Worm (Caenorhabditis elegans) whole organism, mixed stage, embryonic: ENCODE results near the gene pos-1.

Experiments used
- M03D4.4 ChIP-seq: sonication (generic microtip); optimal IDR thresholded peaks from 2 replicates; lab custom pipeline; 2017; ENCODE audit warnings: mild to moderate bottlenecking, missing genetic modification characterization, missing compliant biosample characterization
- blmp-1 ChIP-seq: fragments of 150-350 bp; optimal IDR thresholded peaks from 2 replicates; lab custom pipeline; 2014; ENCODE audit warnings: missing biosample characterization, missing genetic modification characterization
- ceh-39 ChIP-seq: fragments of 150-350 bp; optimal IDR thresholded peaks from 2 replicates; lab custom pipeline; 2014; ENCODE audit warnings: missing biosample characterization, missing genetic modification characterization
- ceh-83 ChIP-seq: fragments of 200-800 bp; sonication (Bioruptor generic); optimal IDR thresholded peaks from 2 replicates; lab custom pipeline; 2018; ENCODE audit warnings: mild to moderate bottlenecking, missing genetic modification characterization, missing compliant biosample characterization
- ces-1 ChIP-seq: fragments of 150-350 bp; optimal IDR thresholded peaks from 2 replicates; lab custom pipeline; 2014; ENCODE audit warnings: missing biosample characterization, missing genetic modification reagents, missing genetic modification characterization
- cnd-1 ChIP-seq: fragments of 200-800 bp; sonication (Bioruptor generic); optimal IDR thresholded peaks from 2 replicates; lab custom pipeline; 2018; ENCODE audit warnings: mild to moderate bottlenecking, missing genetic modification characterization, missing compliant biosample characterization
- drap-1 ChIP-seq: fragments of 200-800 bp; sonication (Bioruptor generic); optimal IDR thresholded peaks from 3 replicates; lab custom pipeline; 2018; ENCODE audit warnings: mild to moderate bottlenecking, missing genetic modification characterization, missing compliant biosample characterization
- elt-1 ChIP-seq: sonication (generic microtip); optimal IDR thresholded peaks from 2 replicates; lab custom pipeline; 2017; ENCODE audit warnings: missing genetic modification characterization, mild to moderate bottlenecking, missing compliant biosample characterization, antibody characterized with exemption, moderate library complexity, borderline replicate concordance; ENCODE audit not compliant: insufficient read depth
- elt-3 ChIP-seq: fragments of 150-350 bp; optimal IDR thresholded peaks from 2 replicates; lab custom pipeline; 2014; ENCODE audit warnings: missing biosample characterization, missing genetic modification characterization
- flh-1 ChIP-seq: fragments of 200-800 bp; sonication (Bioruptor generic); optimal IDR thresholded peaks from 2 replicates; lab custom pipeline; 2018; ENCODE audit warnings: mild to moderate bottlenecking, missing genetic modification characterization, moderate library complexity, missing compliant biosample characterization
- ham-2 ChIP-seq: fragments of 200-800 bp; sonication (Bioruptor generic); optimal IDR thresholded peaks from 2 replicates; lab custom pipeline; 2018; ENCODE audit warnings: mild to moderate bottlenecking, missing genetic modification characterization, missing compliant biosample characterization
- hlh-1 ChIP-seq: fragments of 150-350 bp; optimal IDR thresholded peaks from 2 replicates; lab custom pipeline; 2014; ENCODE audit warnings: missing biosample characterization, missing genetic modification reagents, missing genetic modification characterization
- lin-13 ChIP-seq: fragments of 150-350 bp; optimal IDR thresholded peaks from 2 replicates; lab custom pipeline; 2014; ENCODE audit warnings: missing biosample characterization, missing genetic modification characterization
- lsy-2 ChIP-seq: fragments of 150-350 bp; optimal IDR thresholded peaks from 2 replicates; lab custom pipeline; 2014; ENCODE audit warnings: missing biosample characterization, missing genetic modification characterization
- mab-5 ChIP-seq: fragments of 150-350 bp; optimal IDR thresholded peaks from 2 replicates; lab custom pipeline; 2014; ENCODE audit warnings: missing biosample characterization, missing genetic modification characterization
- mep-1 ChIP-seq: fragments of 150-350 bp; optimal IDR thresholded peaks from 2 replicates; lab custom pipeline; 2017; ENCODE audit warnings: missing biosample characterization, missing genetic modification reagents, missing genetic modification characterization, inconsistent platforms
- mls-2 ChIP-seq: sonication (generic microtip); optimal IDR thresholded peaks from 2 replicates; lab custom pipeline; 2016; ENCODE audit warnings: mild to moderate bottlenecking, missing genetic modification characterization, moderate library complexity, missing compliant biosample characterization
- nhr-12 ChIP-seq: fragments of 150-350 bp; optimal IDR thresholded peaks from 2 replicates; lab custom pipeline; 2014; ENCODE audit warnings: missing biosample characterization, missing genetic modification characterization
- nhr-2 ChIP-seq: fragments of 150-350 bp; optimal IDR thresholded peaks from 2 replicates; lab custom pipeline; 2014; ENCODE audit warnings: missing biosample characterization, missing genetic modification characterization
- nhr-237 ChIP-seq: fragments of 150-350 bp; optimal IDR thresholded peaks from 2 replicates; lab custom pipeline; 2014; ENCODE audit warnings: missing biosample characterization, missing genetic modification characterization
- nhr-76 ChIP-seq: sonication (generic microtip); optimal IDR thresholded peaks from 2 replicates; lab custom pipeline; 2017; ENCODE audit warnings: missing biosample characterization, missing genetic modification characterization
- pha-4 ChIP-seq: fragments of 150-350 bp; optimal IDR thresholded peaks from 2 replicates; lab custom pipeline; 2018; ENCODE audit warnings: missing biosample characterization, missing genetic modification reagents, missing genetic modification characterization
- snpc-4 ChIP-seq: fragments of 150-350 bp; optimal IDR thresholded peaks from 2 replicates; lab custom pipeline; 2014; ENCODE audit warnings: missing biosample characterization, missing genetic modification characterization
- sptf-1 ChIP-seq: sonication (generic microtip); optimal IDR thresholded peaks from 2 replicates; lab custom pipeline; 2017; ENCODE audit warnings: mild to moderate bottlenecking, missing genetic modification characterization, moderate library complexity, missing compliant biosample characterization
- unc-120 ChIP-seq: sonication (generic microtip); optimal IDR thresholded peaks from 2 replicates; lab custom pipeline; 2017; ENCODE audit warnings: missing genetic modification characterization, missing compliant biosample characterization; ENCODE audit not compliant: poor library complexity, severe bottlenecking
- ztf-11 ChIP-seq: fragments of 150-350 bp; optimal IDR thresholded peaks from 2 replicates; lab custom pipeline; 2014; ENCODE audit warnings: missing biosample characterization, missing genetic modification characterization

Gene pos-1

DNA sequence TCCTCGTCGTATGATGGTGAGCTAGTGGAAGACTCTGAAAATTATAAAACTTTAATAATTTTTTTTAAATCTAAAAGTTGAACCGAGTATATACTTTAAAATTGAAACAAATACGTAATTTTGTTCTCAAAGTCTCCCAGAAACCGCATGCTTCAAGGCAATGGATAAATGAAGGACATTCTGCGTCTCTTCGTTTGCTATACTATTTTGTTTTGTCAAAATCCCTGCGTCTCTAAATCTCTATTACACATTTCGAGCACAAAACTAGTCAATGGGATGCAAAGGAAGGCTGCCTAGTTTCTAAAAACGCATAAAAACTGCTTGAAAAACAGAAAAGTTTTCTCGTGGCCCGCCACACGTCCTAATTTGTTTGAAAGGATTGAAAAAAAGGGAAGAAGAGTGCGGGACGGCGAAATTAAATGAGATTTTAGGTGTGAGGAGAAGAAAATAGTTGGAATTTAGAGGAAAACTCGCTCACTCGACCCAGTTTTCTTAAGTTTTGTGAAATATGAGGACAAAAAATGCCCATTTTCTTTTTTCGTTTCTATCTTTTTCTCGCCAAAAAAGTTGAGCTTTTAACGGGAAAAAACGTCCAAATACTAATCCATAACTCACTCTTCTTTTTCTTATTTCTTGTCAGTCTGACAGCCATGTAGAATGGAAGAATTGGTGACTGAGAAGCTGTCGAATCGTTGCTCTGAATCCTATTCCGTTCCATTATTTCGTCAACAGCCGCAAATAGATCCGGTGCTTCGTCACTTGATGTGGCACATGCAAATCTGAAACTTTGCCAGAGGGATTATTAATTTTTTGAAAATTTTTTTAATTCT, 14.9 kb downstream of the pos-1 start:
- peak; percentile 2 for TF ChIP-seq unc-120 (tag; lab: Kevin White, UChicago)
- TF ChIP-seq lsy-2 (tag; lab: Kevin White, UChicago), result peak; percentile 3
- TF ChIP-seq ces-1 (GFP tag; lab: Kevin White, UChicago), result peak; percentile 78
- no peak for TF ChIP-seq ham-2 (GFP tag; lab: Kevin White, UChicago)
- TF ChIP-seq blmp-1, result no peak

DNA sequence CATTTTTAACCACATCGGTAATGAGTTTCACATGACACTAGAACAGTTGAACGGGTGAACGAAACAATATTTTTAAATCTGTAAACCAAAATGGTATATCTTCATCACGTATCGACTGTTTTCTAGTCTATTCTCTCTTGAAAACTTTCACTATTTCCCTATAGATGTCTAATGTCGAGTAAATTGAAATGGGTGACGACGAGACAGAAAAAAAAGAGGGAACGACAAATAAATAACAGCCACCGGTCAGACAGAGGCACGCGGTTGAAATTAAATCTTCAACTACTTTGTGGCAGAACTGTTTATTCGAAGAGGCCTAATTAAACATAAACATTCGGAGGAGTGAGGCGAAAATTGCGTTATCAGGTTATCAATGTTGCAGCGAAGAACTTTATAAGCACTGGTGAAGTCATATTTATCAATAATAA, 20.5 kb downstream of the pos-1 start:
- no peak for TF ChIP-seq nhr-2 (tag; lab: Kevin White, UChicago)

ce11 chrV:8435292-8435691, 21.4 kb downstream of the pos-1 start:
- TF ChIP-seq mab-5 (tag; lab: Kevin White, UChicago) (no peak), ham-2 (GFP tag; lab: Kevin White, UChicago) (no peak), ceh-39 (no peak), ces-1 (GFP tag; lab: Kevin White, UChicago) (peak; percentile 82), hlh-1 (tag; lab: Kevin White, UChicago) (no peak)

DNA sequence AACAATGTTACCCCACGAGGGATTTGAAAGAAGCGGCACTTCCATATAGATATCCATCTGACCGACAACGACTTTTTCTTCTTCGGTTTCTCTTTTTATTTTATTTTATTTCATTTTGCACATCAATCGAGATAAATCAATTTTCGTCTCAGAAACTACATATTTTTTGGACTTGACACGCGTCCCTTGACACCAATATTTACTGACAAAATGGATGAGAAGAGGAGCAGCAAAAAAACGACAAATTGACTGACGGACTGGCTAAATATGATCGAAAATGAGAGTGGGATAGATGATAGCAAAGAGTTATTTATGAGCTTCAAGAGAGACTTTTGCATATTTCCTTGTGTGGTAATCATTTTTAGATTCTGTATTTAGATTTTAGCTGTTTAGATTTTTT, 23.5 kb downstream of the pos-1 start:
- peak; percentile 19 for TF ChIP-seq ces-1 (GFP tag; lab: Kevin White, UChicago)
- no peak for TF ChIP-seq blmp-1
- TF ChIP-seq, all 35 proteins: peak for 1

DNA sequence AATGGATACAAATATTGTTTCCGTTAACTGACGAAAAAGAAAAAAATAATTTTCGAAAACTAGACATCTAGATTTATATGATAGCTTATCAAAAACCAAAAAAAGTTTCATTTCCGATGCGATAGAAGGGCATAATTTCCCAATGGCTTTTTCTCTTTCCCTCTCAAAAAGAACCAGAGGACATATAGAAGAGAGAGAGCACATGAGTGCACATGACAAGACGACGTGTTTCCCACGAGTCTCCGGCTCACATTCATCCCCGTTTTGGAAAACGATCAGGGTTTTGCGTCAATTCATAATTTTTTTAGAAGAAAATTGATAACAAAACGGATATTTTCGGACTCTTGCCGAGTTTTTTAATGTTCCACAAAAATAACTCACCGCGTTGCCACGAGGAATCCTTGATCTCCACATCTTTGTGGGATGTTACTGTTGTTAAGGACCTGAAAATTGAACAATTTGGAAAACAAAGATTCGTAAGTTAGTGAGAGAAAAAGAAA, 30.5 kb downstream of the pos-1 start, which contains the start of gene lmd-3:
lmd-3 (minus strand) TSS at position 450 of the 500 bp plus-strand sequence.
- no peak for TF ChIP-seq pha-4 (tag; lab: Kevin White, UChicago)
- no peak for TF ChIP-seq mab-5 (tag; lab: Kevin White, UChicago)
- no peak for TF ChIP-seq nhr-237 (tag; lab: Kevin White, UChicago)
- no peak for TF ChIP-seq mls-2 (tag; lab: Kevin White, UChicago)
- TF ChIP-seq mep-1 (tag; lab: Kevin White, UChicago), result no peak
- TF ChIP-seq nhr-2 (tag; lab: Kevin White, UChicago), result no peak

ce11 chrV:8445636-8446035, 31.8 kb downstream of the pos-1 start:
- no peak for TF ChIP-seq elt-1
- no peak for TF ChIP-seq snpc-4 (tag; lab: Kevin White, UChicago)
- TF ChIP-seq hlh-1 (tag; lab: Kevin White, UChicago), result peak; percentile 19
- TF ChIP-seq lin-13 (tag; lab: Kevin White, UChicago), result no peak
- no peak for TF ChIP-seq nhr-12 (tag; lab: Kevin White, UChicago)
- TF ChIP-seq flh-1, result no peak
- no peak for TF ChIP-seq ceh-83
- no peak for TF ChIP-seq nhr-2 (tag; lab: Kevin White, UChicago)
- TF ChIP-seq pha-4 (tag; lab: Kevin White, UChicago), result peak; percentile 91
- no peak for TF ChIP-seq sptf-1 (tag; lab: Kevin White, UChicago)
- TF ChIP-seq nhr-76 (tag; lab: Kevin White, UChicago), result no peak
- TF ChIP-seq ztf-11 (tag; lab: Kevin White, UChicago), result no peak
- TF ChIP-seq elt-3, result no peak

- TF ChIP-seq blmp-1 (no peak), elt-3 (no peak), sptf-1 (tag; lab: Kevin White, UChicago) (no peak), cnd-1 (tag; lab: Kevin White, UChicago) (no peak), M03D4.4 (tag; lab: Kevin White, UChicago) (no peak), drap-1 (GFP tag; lab: Kevin White, UChicago) (no peak)
These were observed 34.0 kb downstream of the pos-1 start, which contains the start of gene T23B12.5 for ce11 chrV:8447928-8448327. T23B12.5 (minus strand) TSS chrV:8448028.
